Fruit fly (Drosophila melanogaster) whole organism, embryonic: Measurements from ENCODE around the gene CG16710.

Experiments used
- CG10959 ChIP-seq: fragments of 200-800 bp; sonication (Bioruptor generic); IDR thresholded peaks from 2 replicates; pipeline ENCODE4 v1.3.6; 2022; ENCODE audit warnings: missing biosample characterization, missing genetic modification characterization
- CG11504 ChIP-seq: fragments of 200-800 bp; sonication (Bioruptor generic); optimal IDR thresholded peaks from 3 replicates; lab custom pipeline; 2019; ENCODE audit warnings: missing biosample characterization, mild to moderate bottlenecking, missing genetic modification characterization, moderate library complexity
- CG12219 ChIP-seq: fragments of 200-800 bp; sonication (Bioruptor generic); optimal IDR thresholded peaks from 3 replicates; lab custom pipeline; 2018; ENCODE audit warnings: missing biosample characterization, mild to moderate bottlenecking, missing genetic modification characterization
- CG12299 ChIP-seq: fragments of 200-800 bp; sonication (Bioruptor generic); optimal IDR thresholded peaks from 2 replicates; lab custom pipeline; 2018; ENCODE audit warnings: missing biosample characterization, mild to moderate bottlenecking, missing genetic modification characterization
- CG18599 ChIP-seq: fragments of 200-800 bp; sonication (Bioruptor generic); optimal IDR thresholded peaks from 3 replicates; lab custom pipeline; 2017; ENCODE audit warnings: missing biosample characterization, missing genetic modification characterization, mild to moderate bottlenecking, moderate library complexity, missing genetic modification reagents
- CG2199 ChIP-seq: fragments of 200-800 bp; sonication (Bioruptor generic); IDR thresholded peaks from 3 replicates; pipeline ENCODE4 v1.3.6; 2022; ENCODE audit warnings: missing biosample characterization, missing genetic modification characterization
- CG30431 ChIP-seq: fragments of 200-800 bp; sonication (Bioruptor generic); optimal IDR thresholded peaks from 2 replicates; lab custom pipeline; 2017; ENCODE audit warnings: missing biosample characterization, missing genetic modification characterization
- CG3065 ChIP-seq: fragments of 200-800 bp; sonication (Bioruptor generic); optimal IDR thresholded peaks from 2 replicates; lab custom pipeline; 2016; ENCODE audit warnings: missing biosample characterization, missing genetic modification characterization
- CG5245 ChIP-seq: fragments of 200-800 bp; sonication (Bioruptor generic); optimal IDR thresholded peaks from 3 replicates; lab custom pipeline; 2016; ENCODE audit warnings: missing biosample characterization, missing genetic modification characterization
- CG6683 ChIP-seq: fragments of 200-800 bp; sonication (Bioruptor generic); optimal IDR thresholded peaks from 2 replicates; lab custom pipeline; 2017; ENCODE audit warnings: missing biosample characterization, mild to moderate bottlenecking, missing genetic modification characterization, missing genetic modification reagents
- CG8924 ChIP-seq: fragments of 200-800 bp; optimal IDR thresholded peaks from 3 replicates; lab custom pipeline; 2019; ENCODE audit warnings: missing biosample characterization, mild to moderate bottlenecking, missing genetic modification characterization, moderate library complexity
- CG9215 ChIP-seq: fragments of 200-800 bp; sonication (Bioruptor generic); IDR thresholded peaks from 2 replicates; pipeline ENCODE4 v1.3.6; 2022; ENCODE audit warnings: missing biosample characterization, missing genetic modification characterization
- CHES-1-like ChIP-seq: fragments of 200-800 bp; sonication (Bioruptor generic); optimal IDR thresholded peaks from 2 replicates; lab custom pipeline; 2016; ENCODE audit warnings: missing biosample characterization, missing genetic modification characterization
- D19A ChIP-seq: fragments of 200-800 bp; optimal IDR thresholded peaks from 3 replicates; lab custom pipeline; 2019; ENCODE audit warnings: missing biosample characterization, mild to moderate bottlenecking, missing genetic modification characterization, moderate library complexity
- Ets97D ChIP-seq: fragments of 200-800 bp; sonication (Bioruptor generic); optimal IDR thresholded peaks from 3 replicates; lab custom pipeline; 2016; ENCODE audit warnings: missing biosample characterization, missing genetic modification characterization
- HLHmδ ChIP-seq: fragments of 200-800 bp; sonication (Bioruptor generic); optimal IDR thresholded peaks from 2 replicates; lab custom pipeline; 2018; ENCODE audit warnings: missing biosample characterization, mild to moderate bottlenecking, missing genetic modification characterization, moderate library complexity
- Hand ChIP-seq: fragments of 200-800 bp; sonication (Bioruptor generic); optimal IDR thresholded peaks from 2 replicates; lab custom pipeline; 2017; ENCODE audit warnings: mild to moderate bottlenecking, missing biosample characterization, missing genetic modification reagents, missing genetic modification characterization
- Hmr ChIP-seq: fragments of 200-800 bp; sonication (Bioruptor generic); optimal IDR thresholded peaks from 3 replicates; lab custom pipeline; 2017; ENCODE audit warnings: mild to moderate bottlenecking, missing biosample characterization, missing genetic modification reagents, missing genetic modification characterization
- Hmx ChIP-seq: fragments of 200-800 bp; sonication (Bioruptor generic); optimal IDR thresholded peaks from 2 replicates; lab custom pipeline; 2016; ENCODE audit warnings: missing biosample characterization, missing genetic modification characterization
- Hr3 ChIP-seq: fragments of 200-800 bp; sonication (Bioruptor generic); optimal IDR thresholded peaks from 3 replicates; lab custom pipeline; 2016; ENCODE audit warnings: missing biosample characterization, missing genetic modification characterization
- MESR4 ChIP-seq: fragments of 200-800 bp; sonication (Bioruptor generic); optimal IDR thresholded peaks from 2 replicates; lab custom pipeline; 2018; ENCODE audit warnings: missing biosample characterization, mild to moderate bottlenecking, missing genetic modification characterization, moderate library complexity
- Nf-YB ChIP-seq: fragments of 200-800 bp; sonication (Bioruptor generic); optimal IDR thresholded peaks from 3 replicates; lab custom pipeline; 2019; ENCODE audit warnings: missing biosample characterization, mild to moderate bottlenecking, missing genetic modification characterization, moderate library complexity
- Nf-YC ChIP-seq: fragments of 200-800 bp; optimal IDR thresholded peaks from 3 replicates; lab custom pipeline; 2019; ENCODE audit warnings: missing biosample characterization, mild to moderate bottlenecking, missing genetic modification characterization, moderate library complexity
- Opbp ChIP-seq: fragments of 200-800 bp; sonication (Bioruptor generic); IDR thresholded peaks from 3 replicates; pipeline ENCODE4 v1.3.6; 2022; ENCODE audit warnings: missing biosample characterization, missing genetic modification characterization; ENCODE audit not compliant: partially characterized antibody
- Sry-δ ChIP-seq: fragments of 200-800 bp; sonication (Bioruptor generic); optimal IDR thresholded peaks from 2 replicates; lab custom pipeline; 2016; ENCODE audit warnings: missing biosample characterization, missing genetic modification characterization
- Taf1 ChIP-seq: fragments of 200-800 bp; sonication (Bioruptor generic); IDR thresholded peaks from 2 replicates; pipeline ENCODE4 v1.3.6; 2022; ENCODE audit warnings: missing biosample characterization, missing genetic modification characterization
- Vsx1 ChIP-seq: fragments of 200-800 bp; sonication (Bioruptor generic); optimal IDR thresholded peaks from 2 replicates; lab custom pipeline; 2017; ENCODE audit warnings: missing biosample characterization, mild to moderate bottlenecking, missing genetic modification characterization, missing genetic modification reagents
- cato ChIP-seq: fragments of 200-800 bp; sonication (Bioruptor generic); optimal IDR thresholded peaks from 2 replicates; lab custom pipeline; 2016; ENCODE audit warnings: missing biosample characterization, missing genetic modification characterization, borderline replicate concordance
- corto ChIP-seq: fragments of 200-800 bp; sonication (Bioruptor generic); optimal IDR thresholded peaks from 2 replicates; lab custom pipeline; 2016; ENCODE audit warnings: missing biosample characterization, mild to moderate bottlenecking, missing genetic modification characterization, moderate library complexity
- crp ChIP-seq, 2 experiments: fragments of 200-800 bp; sonication (Bioruptor generic); optimal IDR thresholded peaks; 2 replicates in 1 of 2; 3 replicates in 1 of 2; lab custom pipeline; 2017; ENCODE audit warnings: missing biosample characterization in 2 of 2, missing genetic modification characterization in 2 of 2, mild to moderate bottlenecking in 1 of 2, moderate library complexity in 1 of 2
- dm ChIP-seq: fragments of 200-800 bp; sonication (Bioruptor generic); optimal IDR thresholded peaks from 3 replicates; lab custom pipeline; 2016; ENCODE audit warnings: missing biosample characterization, missing genetic modification characterization
- dmrt99B ChIP-seq: fragments of 200-800 bp; sonication (Bioruptor generic); optimal IDR thresholded peaks from 2 replicates; lab custom pipeline; 2018; ENCODE audit warnings: missing biosample characterization, mild to moderate bottlenecking, missing genetic modification characterization, moderate library complexity
- eve ChIP-seq, 2 experiments: fragments of >200 bp; optimal IDR thresholded peaks; 2 replicates each; lab custom pipeline; 2017; ENCODE audit warnings: missing biosample characterization in 2 of 2, missing genetic modification characterization in 2 of 2
- eyg ChIP-seq: fragments of 200-800 bp; sonication (Bioruptor generic); optimal IDR thresholded peaks from 3 replicates; lab custom pipeline; 2016; ENCODE audit warnings: missing biosample characterization, missing genetic modification characterization
- gsb-n ChIP-seq: fragments of 200-800 bp; sonication (Bioruptor generic); optimal IDR thresholded peaks from 3 replicates; lab custom pipeline; 2018; ENCODE audit warnings: missing biosample characterization, mild to moderate bottlenecking, missing genetic modification characterization
- knrl ChIP-seq: fragments of 200-800 bp; sonication (Bioruptor generic); IDR thresholded peaks from 3 replicates; pipeline ENCODE4 v1.3.6; 2022; ENCODE audit warnings: missing biosample characterization, missing genetic modification characterization; ENCODE audit not compliant: partially characterized antibody
- lola ChIP-seq, 3 experiments: fragments of >200 bp in 2 of 3; fragments of 200-800 bp in 1 of 3; sonication (Bioruptor generic) in 1 of 3; optimal IDR thresholded peaks; 2 replicates each; lab custom pipeline; 2017 to 2019; ENCODE audit warnings: missing biosample characterization in 3 of 3, missing genetic modification characterization in 3 of 3, mild to moderate bottlenecking in 1 of 3, moderate library complexity in 1 of 3
- lov ChIP-seq, 2 experiments: fragments of 200-800 bp in 1 of 2; fragments of >200 bp in 1 of 2; sonication (Bioruptor generic) in 1 of 2; IDR thresholded peaks in 1 of 2; optimal IDR thresholded peaks in 1 of 2; 2 replicates in 1 of 2; 3 replicates in 1 of 2; pipeline versions ENCODE4 v1.3.6 to Lab custom; 2017 to 2022; ENCODE audit warnings: missing biosample characterization in 1 of 2, missing genetic modification characterization in 1 of 2
- mam ChIP-seq: fragments of 200-800 bp; sonication (Bioruptor generic); optimal IDR thresholded peaks from 3 replicates; lab custom pipeline; 2016; ENCODE audit warnings: missing biosample characterization, missing genetic modification characterization
- org-1 ChIP-seq: fragments of 200-800 bp; sonication (Bioruptor generic); optimal IDR thresholded peaks from 2 replicates; lab custom pipeline; 2017; ENCODE audit warnings: missing biosample characterization, missing genetic modification characterization
- pita ChIP-seq: fragments of 200-800 bp; sonication (Bioruptor generic); optimal IDR thresholded peaks from 2 replicates; lab custom pipeline; 2017; ENCODE audit warnings: missing biosample characterization, mild to moderate bottlenecking, missing genetic modification characterization
- pros ChIP-seq: fragments of 200-800 bp; sonication (Bioruptor generic); optimal IDR thresholded peaks from 3 replicates; lab custom pipeline; 2019; ENCODE audit warnings: missing biosample characterization, mild to moderate bottlenecking, missing genetic modification characterization, moderate library complexity
- tna ChIP-seq: fragments of 200-800 bp; sonication (Bioruptor generic); IDR thresholded peaks from 2 replicates; pipeline ENCODE4 v1.3.6; 2022; ENCODE audit warnings: missing biosample characterization, missing genetic modification characterization; ENCODE audit not compliant: partially characterized antibody
- toy ChIP-seq: fragments of 200-800 bp; sonication (Bioruptor generic); IDR thresholded peaks from 2 replicates; pipeline ENCODE4 v1.3.6; 2022; ENCODE audit warnings: missing biosample characterization, missing genetic modification characterization
- trem ChIP-seq: fragments of 200-800 bp; optimal IDR thresholded peaks from 3 replicates; lab custom pipeline; 2019; ENCODE audit warnings: missing biosample characterization, mild to moderate bottlenecking, missing genetic modification characterization, moderate library complexity
- twi ChIP-seq: fragments of 200-800 bp; optimal IDR thresholded peaks from 2 replicates; lab custom pipeline; 2019; ENCODE audit warnings: missing biosample characterization, mild to moderate bottlenecking, missing genetic modification characterization, moderate library complexity
- unpg ChIP-seq: fragments of 200-800 bp; sonication (Bioruptor generic); optimal IDR thresholded peaks from 3 replicates; lab custom pipeline; 2018; ENCODE audit warnings: missing biosample characterization, mild to moderate bottlenecking, missing genetic modification characterization, moderate library complexity
- usp ChIP-seq: fragments of >200 bp; optimal IDR thresholded peaks from 2 replicates; lab custom pipeline; 2017; ENCODE audit warnings: missing biosample characterization, missing genetic modification characterization
- wor ChIP-seq: fragments of 200-800 bp; sonication (Bioruptor generic); IDR thresholded peaks from 2 replicates; pipeline ENCODE4 v1.3.6; 2022; ENCODE audit warnings: missing biosample characterization, missing genetic modification characterization

CG16710 gene

DNA sequence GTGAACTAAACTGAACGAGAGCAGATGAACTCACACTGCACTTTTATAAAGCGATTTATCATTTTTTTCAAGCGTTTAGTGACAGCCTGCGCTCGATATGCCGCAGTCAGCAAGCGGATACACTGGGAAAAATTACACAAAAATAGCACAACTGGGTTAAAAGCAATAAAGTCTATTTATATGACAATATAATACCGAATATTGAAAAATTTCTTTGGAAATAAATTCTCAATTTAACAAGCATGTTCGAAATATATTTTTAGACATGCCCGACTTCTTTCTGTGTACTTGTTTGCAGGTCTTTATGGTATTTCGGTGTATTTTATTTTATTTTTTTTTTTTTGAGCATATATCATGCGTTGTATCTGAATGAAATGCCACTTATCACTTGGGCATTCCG lies 31.6 kb downstream of the CG16710 start (continued):
- TF ChIP-seq twi (tag; lab: Kevin White, UChicago) (peak; percentile 31), Hand (GFP tag; lab: Kevin White, UChicago) (no peak), corto (GFP tag; lab: Kevin White, UChicago) (peak; percentile 36), Taf1 (no peak), usp (no peak), pros (GFP tag; lab: Kevin White, UChicago) (no peak), CHES-1-like (GFP tag; lab: Kevin White, UChicago) (no peak), Ets97D (no peak), HLHmδ (no peak), pita (GFP tag; lab: Kevin White, UChicago) (no peak), tna (GFP tag; lab: Robert Waterston, UW) (no peak), unpg (peak; percentile 82), CG10959 (GFP tag; lab: Robert Waterston, UW) (peak; percentile 13; the same call in 1 of the 2 replicates), CG18599 (GFP tag; lab: Kevin White, UChicago) (peak; percentile 34), dm (no peak), CG12219 (peak; percentile 57), CG5245 (GFP tag; lab: Kevin White, UChicago) (peak; percentile 59), Hmx (GFP tag; lab: Kevin White, UChicago) (peak; percentile 22), Nf-YB (GFP tag; lab: Kevin White, UChicago) (no peak), wor (peak; percentile 46; the same call in 1 of the 2 replicates), Opbp (no peak), mam (peak; percentile 20), CG30431 (GFP tag; lab: Kevin White, UChicago) (peak; percentile 48), D19A (tag; lab: Kevin White, UChicago) (peak; percentile 59), cato (peak; percentile 26), CG8924 (tag; lab: Kevin White, UChicago) (peak; percentile 31), toy (GFP tag; lab: Robert Waterston, UW) (no peak), gsb-n (tag; lab: Kevin White, UChicago) (peak; percentile 69), Hr3 (GFP tag; lab: Kevin White, UChicago) (peak; percentile 66), eyg (GFP tag; lab: Kevin White, UChicago) (peak; percentile 28), crp (GFP tag; optimal IDR thresholded peaks at IDR 0.05; lab: Kevin White, UChicago) (no peak), CG3065 (peak; percentile 18), Vsx1 (GFP tag; lab: Kevin White, UChicago) (peak; percentile 39), CG2199 (no peak), dmrt99B (tag; lab: Kevin White, UChicago) (peak; percentile 81), Nf-YC (no peak), CG9215 (peak; percentile 20; the same call in 1 of the 2 replicates), lola (GFP tag; optimal IDR thresholded peaks at IDR 0.05; lab: Kevin White, UChicago) (peak in 1 of 3 experiments; percentile 66), Hmr (GFP tag; lab: Kevin White, UChicago) (peak; percentile 1), knrl (GFP tag; lab: Robert Waterston, UW) (no peak), CG12299 (peak; percentile 2), CG11504 (tag; lab: Kevin White, UChicago) (peak; percentile 65), org-1 (peak; percentile 18), CG6683 (GFP tag; lab: Kevin White, UChicago) (no peak), eve (GFP tag; optimal IDR thresholded peaks at IDR 0.05; lab: Kevin White, UChicago) (peak in 1 of 2 experiments; percentile 64), lov (optimal IDR thresholded peaks at IDR 0.05; lab: Kevin White, UChicago) (no peak), lov (GFP tag; IDR thresholded peaks at IDR 0.05; lab: Robert Waterston, UW) (peak; percentile 69; the same call in 1 of the 3 replicates), trem (tag; lab: Kevin White, UChicago) (peak; percentile 25), MESR4 (GFP tag; lab: Kevin White, UChicago) (no peak), Sry-δ (peak; percentile 21)
